Worm (Caenorhabditis elegans) whole organism, L2 larva: ENCODE results near the gene C08F8.9.

Source experiments
- F13H6.1 ChIP-seq: sonication (generic microtip); optimal IDR thresholded peaks from 2 replicates; lab custom pipeline; 2016; ENCODE audit warnings: missing genetic modification characterization, missing compliant biosample characterization
- ZK546.5 ChIP-seq: sonication (generic microtip); optimal IDR thresholded peaks from 2 replicates; lab custom pipeline; 2017; ENCODE audit warnings: missing biosample characterization, missing genetic modification characterization
- dmd-4 ChIP-seq: sonication (generic microtip); optimal IDR thresholded peaks from 2 replicates; lab custom pipeline; 2017; ENCODE audit warnings: missing biosample characterization, missing genetic modification characterization
- egl-27 ChIP-seq: sonication (generic microtip); optimal IDR thresholded peaks from 3 replicates; lab custom pipeline; 2017; ENCODE audit warnings: missing biosample characterization, missing genetic modification reagents, missing genetic modification characterization
- lin-13 ChIP-seq: fragments of 150-350 bp; optimal IDR thresholded peaks from 2 replicates; lab custom pipeline; 2014; ENCODE audit warnings: missing biosample characterization, missing genetic modification reagents, missing genetic modification characterization
- lsy-2 ChIP-seq, 2 experiments: fragments of 150-350 bp in 1 of 2; sonication (generic microtip) in 1 of 2; optimal IDR thresholded peaks; 2 replicates each; lab custom pipeline; 2014 to 2017; ENCODE audit warnings: missing biosample characterization in 2 of 2, missing genetic modification characterization in 2 of 2
- mab-5 ChIP-seq: fragments of 150-350 bp; optimal IDR thresholded peaks from 2 replicates; lab custom pipeline; 2014; ENCODE audit warnings: missing biosample characterization, missing genetic modification characterization
- nhr-12 ChIP-seq: fragments of 150-350 bp; optimal IDR thresholded peaks from 2 replicates; lab custom pipeline; 2014; ENCODE audit warnings: missing biosample characterization, missing genetic modification characterization
- unc-62 ChIP-seq: fragments of 150-350 bp; optimal IDR thresholded peaks from 2 replicates; lab custom pipeline; 2014; ENCODE audit warnings: missing biosample characterization, missing genetic modification reagents, missing genetic modification characterization

DNA sequence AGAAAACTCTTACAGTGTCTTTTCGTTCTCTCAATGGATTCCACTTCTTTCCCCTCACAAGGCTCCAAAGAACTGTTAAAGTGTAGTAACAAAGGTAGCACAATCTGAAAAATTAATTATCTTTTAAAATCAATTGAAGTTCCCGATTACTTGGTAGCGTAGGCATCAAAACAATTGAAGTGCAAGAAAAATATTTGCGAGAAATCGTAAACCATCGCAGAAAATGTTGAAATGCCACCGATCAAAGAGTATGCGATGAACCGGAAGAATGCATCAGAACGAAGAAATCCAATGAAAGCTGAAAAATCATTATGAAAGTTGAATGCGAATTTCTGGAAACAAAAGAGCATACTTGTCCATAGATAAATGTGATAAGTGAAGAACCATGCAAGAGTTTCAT is 31.9 kb downstream of the C08F8.9 start:
- TF ChIP-seq unc-62 (GFP tag; lab: Kevin White, UChicago) (no peak), dmd-4 (tag; lab: Kevin White, UChicago) (no peak), F13H6.1 (tag; lab: Kevin White, UChicago) (no peak), lsy-2 (tag; optimal IDR thresholded peaks at IDR 0.05; lab: Kevin White, UChicago) (no peak), nhr-12 (tag; lab: Kevin White, UChicago) (no peak), ZK546.5 (tag; lab: Kevin White, UChicago) (no peak), lin-13 (GFP tag; lab: Kevin White, UChicago) (no peak), mab-5 (tag; lab: Kevin White, UChicago) (no peak), egl-27 (no peak)
